Worm (Caenorhabditis elegans) whole organism, midembryonic: Measurements from ENCODE around the gene T21E8.4.

Experiments used
- T22C8.4 ChIP-seq: fragments of 200-800 bp; sonication (Bioruptor generic); IDR thresholded peaks from 2 replicates; pipeline ENCODE4 v1.3.6; 2022; ENCODE audit warnings: missing genetic modification characterization, missing compliant biosample characterization
- cog-1 ChIP-seq: sonication (generic microtip); optimal IDR thresholded peaks from 2 replicates; lab custom pipeline; 2016; ENCODE audit warnings: missing genetic modification characterization, missing compliant biosample characterization

- TF ChIP-seq cog-1 (tag; lab: Kevin White, UChicago) (no peak), T22C8.4 (GFP tag; lab: Robert Waterston, UW) (no peak)
Measured at ce11 chrX:10838550-10838949, 42.1 kb upstream of the T21E8.4 start, which contains the start of gene plc-1.
